Worm (Caenorhabditis elegans): ENCODE data around the gene far-2.

The far-2 gene

ce11 chrIII:9077708-9078107 is 3.9 kb upstream of the far-2 start, which contains the start of gene F02A9.1:
Gene F02A9.1 (minus strand): TSS chrIII:9077808.
- TF ChIP-seq C34F6.9 (tag; optimal IDR thresholded peaks at IDR 0.05) (no peak), aly-2 (tag; optimal IDR thresholded peaks at IDR 0.05) (no peak)

ce11 chrIII:9080127-9080526 is 1.5 kb upstream of the far-2 start:
- TF ChIP-seq aly-2 (tag; optimal IDR thresholded peaks at IDR 0.05): no peak
- no peak for TF ChIP-seq elt-3 (tag; optimal IDR thresholded peaks at IDR 0.05)
- TF ChIP-seq nhr-237 (tag; optimal IDR thresholded peaks at IDR 0.05): no peak
- TF ChIP-seq unc-62 (GFP tag; optimal IDR thresholded peaks at IDR 0.05): no peak
- no peak for TF ChIP-seq ztf-1 (GFP tag; conservative IDR thresholded peaks at IDR 0.05)
- TF ChIP-seq lin-13 (GFP tag; optimal IDR thresholded peaks at IDR 0.05): no peak
- TF ChIP-seq mdl-1 (tag; optimal IDR thresholded peaks at IDR 0.05): no peak
- peak; percentile 4 for TF ChIP-seq nhr-129 (tag; optimal IDR thresholded peaks at IDR 0.05)
- no peak for TF ChIP-seq nhr-10 (tag; optimal IDR thresholded peaks at IDR 0.05)
- TF ChIP-seq blmp-1 (tag; optimal IDR thresholded peaks at IDR 0.05; ENCODE audit: insufficient read depth): no peak
- peak; percentile 38 for TF ChIP-seq ama-1 (optimal IDR thresholded peaks at IDR 0.05)
- no peak for TF ChIP-seq sem-4 (tag; optimal IDR thresholded peaks at IDR 0.05)
- TF ChIP-seq fos-1 (tag; optimal IDR thresholded peaks at IDR 0.05): no peak
- no peak for TF ChIP-seq elt-1 (tag; optimal IDR thresholded peaks at IDR 0.05)
- no peak for TF ChIP-seq gmeb-1 (tag; optimal IDR thresholded peaks at IDR 0.05)
- TF ChIP-seq ztf-4 (tag; optimal IDR thresholded peaks at IDR 0.05): no peak
- TF ChIP-seq zag-1 (tag; optimal IDR thresholded peaks at IDR 0.05): no peak
- no peak for TF ChIP-seq ztf-11 (tag; optimal IDR thresholded peaks at IDR 0.05)

- TF ChIP-seq nhr-77 (tag; optimal IDR thresholded peaks at IDR 0.05): no peak
- TF ChIP-seq nhr-25 (tag; optimal IDR thresholded peaks at IDR 0.05): no peak
- TF ChIP-seq nhr-129 (tag; optimal IDR thresholded peaks at IDR 0.05): peak; percentile 7
- TF ChIP-seq nhr-6 (tag; optimal IDR thresholded peaks at IDR 0.05): no peak
- TF ChIP-seq snpc-4 (tag; optimal IDR thresholded peaks at IDR 0.05): no peak
- no peak for TF ChIP-seq alr-1 (tag; optimal IDR thresholded peaks at IDR 0.05)
- TF ChIP-seq blmp-1 (tag; optimal IDR thresholded peaks at IDR 0.05; ENCODE audit: insufficient read depth): no peak
- TF ChIP-seq unc-39 (tag; optimal IDR thresholded peaks at IDR 0.05): no peak
- no peak for TF ChIP-seq skn-1 (tag; optimal IDR thresholded peaks at IDR 0.05)
- TF ChIP-seq lsy-2 (tag; optimal IDR thresholded peaks at IDR 0.05): peak in 1 of 2 experiments; percentile 18
- TF ChIP-seq sma-9 (GFP tag; optimal IDR thresholded peaks at IDR 0.05): no peak
- TF ChIP-seq sma-9 (tag; optimal IDR thresholded peaks at IDR 0.05): no peak
- no peak for TF ChIP-seq elt-3 (tag; optimal IDR thresholded peaks at IDR 0.05)
- no peak for TF ChIP-seq crh-2 (tag; optimal IDR thresholded peaks at IDR 0.05)
- no peak for TF ChIP-seq unc-62 (GFP tag; optimal IDR thresholded peaks at IDR 0.05)
- TF ChIP-seq lin-11 (tag; optimal IDR thresholded peaks at IDR 0.05): no peak
- no peak for TF ChIP-seq nhr-11 (tag; optimal IDR thresholded peaks at IDR 0.05)
- no peak for TF ChIP-seq ztf-4 (tag; optimal IDR thresholded peaks at IDR 0.05)
- no peak for TF ChIP-seq R02D3.7 (tag; optimal IDR thresholded peaks at IDR 0.05)
- TF ChIP-seq sem-4 (tag; optimal IDR thresholded peaks at IDR 0.05): no peak
- no peak for TF ChIP-seq lin-39 (tag; optimal IDR thresholded peaks at IDR 0.05)
- TF ChIP-seq sma-3 (GFP tag; optimal IDR thresholded peaks at IDR 0.05): no peak
- TF ChIP-seq nhr-10 (tag; optimal IDR thresholded peaks at IDR 0.05): no peak
- peak; percentile 58 for TF ChIP-seq ama-1 (optimal IDR thresholded peaks at IDR 0.05)
- no peak for TF ChIP-seq egl-27 (tag; optimal IDR thresholded peaks at IDR 0.05)
- TF ChIP-seq C34F6.9 (tag; optimal IDR thresholded peaks at IDR 0.05): peak; percentile 11
Measured at ce11 chrIII:9081055-9081454, 573 bp upstream of the far-2 start, which contains the start of gene far-1. Gene far-1 (minus strand): TSS chrIII:9081179.

DNA sequence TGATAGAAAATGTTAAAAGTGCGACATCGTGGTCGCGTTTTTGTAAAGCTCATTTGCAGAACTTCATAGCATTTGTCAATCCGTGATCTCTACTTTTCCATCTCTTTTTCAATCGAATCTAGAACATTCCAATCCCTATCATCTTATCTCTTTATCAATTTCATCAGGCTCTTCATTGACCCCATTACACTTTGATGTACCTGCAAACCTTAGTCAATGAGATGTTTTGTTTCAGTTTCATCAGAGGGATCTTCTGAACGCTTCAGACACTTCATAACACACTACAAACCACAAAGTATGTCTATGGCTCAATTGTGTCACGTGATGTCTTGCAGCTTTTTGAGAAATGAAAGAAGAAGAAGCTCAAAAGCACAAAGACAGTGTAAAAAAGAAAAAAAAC is 1.5 kb downstream of the far-2 start:
- TF ChIP-seq nhr-25 (tag; optimal IDR thresholded peaks at IDR 0.05) (no peak), ztf-11 (tag; optimal IDR thresholded peaks at IDR 0.05) (no peak), F13H6.1 (tag; optimal IDR thresholded peaks at IDR 0.05) (peak; percentile 26), gmeb-1 (tag; optimal IDR thresholded peaks at IDR 0.05) (no peak), mab-5 (tag; optimal IDR thresholded peaks at IDR 0.05) (no peak), lin-11 (tag; optimal IDR thresholded peaks at IDR 0.05) (no peak), crh-2 (tag; optimal IDR thresholded peaks at IDR 0.05) (no peak), fos-1 (tag; optimal IDR thresholded peaks at IDR 0.05) (no peak), egl-27 (tag; optimal IDR thresholded peaks at IDR 0.05) (no peak), mdl-1 (tag; optimal IDR thresholded peaks at IDR 0.05) (no peak), blmp-1 (tag; optimal IDR thresholded peaks at IDR 0.05; ENCODE audit: insufficient read depth) (no peak), nhr-77 (tag; optimal IDR thresholded peaks at IDR 0.05) (no peak), unc-62 (GFP tag; optimal IDR thresholded peaks at IDR 0.05) (no peak), sma-3 (GFP tag; optimal IDR thresholded peaks at IDR 0.05) (no peak), nhr-6 (tag; optimal IDR thresholded peaks at IDR 0.05) (no peak), lin-39 (tag; optimal IDR thresholded peaks at IDR 0.05) (no peak), peb-1 (tag; optimal IDR thresholded peaks at IDR 0.05) (no peak), elt-3 (tag; optimal IDR thresholded peaks at IDR 0.05) (no peak), R02D3.7 (tag; optimal IDR thresholded peaks at IDR 0.05) (no peak), nhr-129 (tag; optimal IDR thresholded peaks at IDR 0.05) (peak; percentile 35), elt-1 (tag; optimal IDR thresholded peaks at IDR 0.05) (no peak), ZK546.5 (tag; optimal IDR thresholded peaks at IDR 0.05) (no peak), sma-9 (GFP tag; optimal IDR thresholded peaks at IDR 0.05) (peak; percentile 47), sma-9 (tag; optimal IDR thresholded peaks at IDR 0.05) (no peak), nhr-12 (tag; optimal IDR thresholded peaks at IDR 0.05) (no peak), zag-1 (tag; optimal IDR thresholded peaks at IDR 0.05) (no peak), nhr-21 (tag; optimal IDR thresholded peaks at IDR 0.05) (no peak), ztf-1 (GFP tag; conservative IDR thresholded peaks at IDR 0.05) (no peak), unc-55 (GFP tag; optimal IDR thresholded peaks at IDR 0.05) (no peak), nhr-23 (tag; optimal IDR thresholded peaks at IDR 0.05) (no peak), mbf-1 (tag; optimal IDR thresholded peaks at IDR 0.05) (no peak), nhr-237 (tag; optimal IDR thresholded peaks at IDR 0.05) (no peak), snpc-4 (tag; optimal IDR thresholded peaks at IDR 0.05) (no peak), nhr-10 (tag; optimal IDR thresholded peaks at IDR 0.05) (no peak)

All from whole organism, L2 larva.